Fruit fly (Drosophila melanogaster) whole organism, embryonic: ENCODE data around the gene CG9393.
A peak's percentile ranks its signal among the peaks of the same experiment; 100 is the strongest.

Experiments
- Bteb2 ChIP-seq: fragments of 200-800 bp; sonication (Bioruptor generic); optimal IDR thresholded peaks from 2 replicates; lab custom pipeline; 2016; ENCODE audit warnings: missing biosample characterization, missing genetic modification characterization
- CG10366 ChIP-seq: fragments of 200-800 bp; sonication (Bioruptor generic); IDR thresholded peaks from 2 replicates; pipeline ENCODE4 v1.3.6; 2022; ENCODE audit warnings: missing biosample characterization, missing genetic modification characterization
- CG12155 ChIP-seq: fragments of 200-800 bp; sonication (Bioruptor generic); optimal IDR thresholded peaks from 3 replicates; lab custom pipeline; 2016; ENCODE audit warnings: missing biosample characterization, missing genetic modification characterization
- CG12219 ChIP-seq: fragments of 200-800 bp; sonication (Bioruptor generic); optimal IDR thresholded peaks from 3 replicates; lab custom pipeline; 2018; ENCODE audit warnings: missing biosample characterization, mild to moderate bottlenecking, missing genetic modification characterization
- CG12391 ChIP-seq: fragments of 200-800 bp; sonication (Bioruptor generic); optimal IDR thresholded peaks from 3 replicates; lab custom pipeline; 2018; ENCODE audit warnings: missing biosample characterization, mild to moderate bottlenecking, missing genetic modification characterization, moderate library complexity
- CG14667 ChIP-seq: fragments of 200-800 bp; sonication (Bioruptor generic); IDR thresholded peaks from 2 replicates; pipeline ENCODE4 v1.3.6; 2022; ENCODE audit warnings: missing biosample characterization, missing genetic modification characterization
- CG15696 ChIP-seq: fragments of 200-800 bp; sonication (Bioruptor generic); optimal IDR thresholded peaks from 2 replicates; lab custom pipeline; 2019; ENCODE audit warnings: missing biosample characterization, mild to moderate bottlenecking, missing genetic modification characterization, moderate library complexity
- CG16863 ChIP-seq: fragments of 200-800 bp; sonication (Bioruptor generic); optimal IDR thresholded peaks from 3 replicates; lab custom pipeline; 2016; ENCODE audit warnings: missing biosample characterization, missing genetic modification characterization
- CG17912 ChIP-seq: fragments of 200-800 bp; sonication (Bioruptor generic); optimal IDR thresholded peaks from 2 replicates; lab custom pipeline; 2018; ENCODE audit warnings: missing biosample characterization, mild to moderate bottlenecking, missing genetic modification characterization
- CG1792 ChIP-seq: fragments of 200-800 bp; sonication (Bioruptor generic); optimal IDR thresholded peaks from 2 replicates; lab custom pipeline; 2016; ENCODE audit warnings: missing biosample characterization, missing genetic modification characterization
- CG2712 ChIP-seq: fragments of 200-800 bp; optimal IDR thresholded peaks from 3 replicates; lab custom pipeline; 2019; ENCODE audit warnings: missing biosample characterization, mild to moderate bottlenecking, missing genetic modification characterization, moderate library complexity
- CG3995 ChIP-seq: fragments of 200-800 bp; sonication (Bioruptor generic); optimal IDR thresholded peaks from 3 replicates; lab custom pipeline; 2016; ENCODE audit warnings: missing biosample characterization, missing genetic modification characterization
- CG6254 ChIP-seq: fragments of 200-800 bp; sonication (Bioruptor generic); optimal IDR thresholded peaks from 3 replicates; lab custom pipeline; 2017; ENCODE audit warnings: mild to moderate bottlenecking, missing biosample characterization, missing genetic modification reagents, missing genetic modification characterization
- CG6272 ChIP-seq: fragments of 200-800 bp; sonication (Bioruptor generic); IDR thresholded peaks from 2 replicates; pipeline ENCODE4 v1.3.6; 2022; ENCODE audit warnings: missing biosample characterization, missing genetic modification characterization
- CG6813 ChIP-seq: fragments of 200-800 bp; sonication (Bioruptor generic); optimal IDR thresholded peaks from 2 replicates; lab custom pipeline; 2017; ENCODE audit warnings: missing biosample characterization, missing genetic modification characterization, mild to moderate bottlenecking, moderate library complexity, missing genetic modification reagents
- CG7357 ChIP-seq: fragments of 200-800 bp; sonication (Bioruptor generic); IDR thresholded peaks from 3 replicates; pipeline ENCODE4 v1.3.6; 2022; ENCODE audit warnings: missing biosample characterization, missing genetic modification characterization
- CoRest ChIP-seq: fragments of 200-800 bp; sonication (Bioruptor generic); optimal IDR thresholded peaks from 3 replicates; lab custom pipeline; 2018; ENCODE audit warnings: missing biosample characterization, mild to moderate bottlenecking, missing genetic modification characterization, moderate library complexity
- D19B ChIP-seq: fragments of 200-800 bp; sonication (Bioruptor generic); optimal IDR thresholded peaks from 2 replicates; lab custom pipeline; 2017; ENCODE audit warnings: missing biosample characterization, mild to moderate bottlenecking, missing genetic modification characterization
- Deaf1 ChIP-seq: fragments of 200-800 bp; optimal IDR thresholded peaks from 3 replicates; lab custom pipeline; 2019; ENCODE audit warnings: missing biosample characterization, mild to moderate bottlenecking, missing genetic modification characterization, moderate library complexity
- Drgx ChIP-seq: fragments of 200-800 bp; sonication (Bioruptor generic); IDR thresholded peaks from 2 replicates; pipeline ENCODE4 v1.3.6; 2022; ENCODE audit warnings: missing biosample characterization, missing genetic modification characterization
- Fer3 ChIP-seq: fragments of 200-800 bp; sonication (Bioruptor generic); optimal IDR thresholded peaks from 2 replicates; lab custom pipeline; 2018; ENCODE audit warnings: missing biosample characterization, mild to moderate bottlenecking, missing genetic modification characterization, moderate library complexity
- HLH4C ChIP-seq: fragments of 200-800 bp; sonication (Bioruptor generic); IDR thresholded peaks from 3 replicates; pipeline ENCODE4 v1.3.6; 2022; ENCODE audit warnings: missing biosample characterization, missing genetic modification characterization; ENCODE audit not compliant: partially characterized antibody
- Hand ChIP-seq: fragments of 200-800 bp; sonication (Bioruptor generic); optimal IDR thresholded peaks from 2 replicates; lab custom pipeline; 2017; ENCODE audit warnings: mild to moderate bottlenecking, missing biosample characterization, missing genetic modification reagents, missing genetic modification characterization
- MBD-R2 ChIP-seq: fragments of 200-800 bp; sonication (Bioruptor generic); IDR thresholded peaks from 2 replicates; pipeline ENCODE4 v1.3.6; 2022; ENCODE audit warnings: missing biosample characterization, missing genetic modification characterization
- Ptx1 ChIP-seq: fragments of 200-800 bp; sonication (Bioruptor generic); IDR thresholded peaks from 2 replicates; pipeline ENCODE4 v1.3.6; 2022; ENCODE audit warnings: missing biosample characterization, missing genetic modification characterization
- Side ChIP-seq: fragments of 200-800 bp; sonication (Bioruptor generic); optimal IDR thresholded peaks from 2 replicates; lab custom pipeline; 2016; ENCODE audit warnings: missing biosample characterization, missing genetic modification characterization
- Stat92E ChIP-seq, 3 experiments: fragments of >200 bp in 2 of 3; fragments of 200-800 bp in 1 of 3; sonication (Bioruptor generic) in 1 of 3; optimal IDR thresholded peaks; 2 replicates each; lab custom pipeline; 2017 to 2019; ENCODE audit warnings: missing biosample characterization in 3 of 3, missing genetic modification characterization in 3 of 3, mild to moderate bottlenecking in 1 of 3, moderate library complexity in 1 of 3
- Tbp ChIP-seq: fragments of >200 bp; optimal IDR thresholded peaks from 2 replicates; lab custom pipeline; 2018; ENCODE audit warnings: missing biosample characterization, missing genetic modification characterization
- YL-1 ChIP-seq: fragments of 200-800 bp; sonication (Bioruptor generic); optimal IDR thresholded peaks from 3 replicates; lab custom pipeline; 2017; ENCODE audit warnings: missing biosample characterization, mild to moderate bottlenecking, missing genetic modification characterization
- bcd ChIP-seq: fragments of 200-800 bp; sonication (Bioruptor generic); optimal IDR thresholded peaks from 2 replicates; lab custom pipeline; 2017; ENCODE audit warnings: missing biosample characterization, mild to moderate bottlenecking, missing genetic modification characterization
- btn ChIP-seq: fragments of 200-800 bp; sonication (Bioruptor generic); optimal IDR thresholded peaks from 2 replicates; lab custom pipeline; 2016; ENCODE audit warnings: missing biosample characterization, missing genetic modification characterization
- chn ChIP-seq: fragments of 200-800 bp; sonication (Bioruptor generic); optimal IDR thresholded peaks from 2 replicates; lab custom pipeline; 2016; ENCODE audit warnings: missing biosample characterization, missing genetic modification characterization
- dmrt11E ChIP-seq: fragments of 200-800 bp; sonication (Bioruptor generic); optimal IDR thresholded peaks from 3 replicates; lab custom pipeline; 2018; ENCODE audit warnings: missing biosample characterization, mild to moderate bottlenecking, missing genetic modification characterization, moderate library complexity
- ems ChIP-seq: fragments of 200-800 bp; sonication (Bioruptor generic); optimal IDR thresholded peaks from 3 replicates; lab custom pipeline; 2016; ENCODE audit warnings: missing biosample characterization, missing genetic modification characterization
- exex ChIP-seq: fragments of 200-800 bp; sonication (Bioruptor generic); optimal IDR thresholded peaks from 4 replicates; lab custom pipeline; 2018; ENCODE audit warnings: missing biosample characterization, mild to moderate bottlenecking, missing genetic modification characterization, moderate library complexity
- grn ChIP-seq: fragments of 200-800 bp; sonication (Bioruptor generic); optimal IDR thresholded peaks from 3 replicates; lab custom pipeline; 2017; ENCODE audit warnings: missing biosample characterization, missing genetic modification characterization
- gsb-n ChIP-seq: fragments of 200-800 bp; sonication (Bioruptor generic); optimal IDR thresholded peaks from 3 replicates; lab custom pipeline; 2018; ENCODE audit warnings: missing biosample characterization, mild to moderate bottlenecking, missing genetic modification characterization
- ham ChIP-seq: fragments of 200-800 bp; sonication (Bioruptor generic); IDR thresholded peaks from 2 replicates; pipeline ENCODE4 v1.3.6; 2022; ENCODE audit warnings: missing biosample characterization, missing genetic modification characterization
- hth ChIP-seq: fragments of >200 bp; optimal IDR thresholded peaks from 2 replicates; lab custom pipeline; 2017; ENCODE audit warnings: inconsistent platforms
- otp ChIP-seq: fragments of 200-800 bp; sonication (Bioruptor generic); IDR thresholded peaks from 3 replicates; pipeline ENCODE4, ENCODE4 v1.3.6; 2022; ENCODE audit warnings: missing biosample characterization, missing genetic modification characterization
- p53 ChIP-seq: fragments of 200-800 bp; sonication (Bioruptor generic); optimal IDR thresholded peaks from 2 replicates; lab custom pipeline; 2016; ENCODE audit warnings: missing biosample characterization, missing genetic modification characterization
- pho ChIP-seq: fragments of 200-800 bp; sonication (Bioruptor generic); optimal IDR thresholded peaks from 2 replicates; lab custom pipeline; 2016; ENCODE audit warnings: missing biosample characterization, missing genetic modification characterization
- pnt ChIP-seq: fragments of 200-800 bp; sonication (Bioruptor generic); optimal IDR thresholded peaks from 3 replicates; lab custom pipeline; 2016; ENCODE audit warnings: missing biosample characterization, missing genetic modification characterization
- prd ChIP-seq, 3 experiments: fragments of >200 bp in 2 of 3; fragments of 200-800 bp in 1 of 3; sonication (Bioruptor generic) in 1 of 3; optimal IDR thresholded peaks in 2 of 3; IDR thresholded peaks in 1 of 3; 2 replicates in 2 of 3; 3 replicates in 1 of 3; pipeline versions ENCODE4 v1.3.6 to Lab custom; 2017 to 2022; ENCODE audit warnings: missing biosample characterization in 1 of 3, missing genetic modification characterization in 1 of 3
- ranshi ChIP-seq: fragments of 200-800 bp; sonication (Bioruptor generic); IDR thresholded peaks from 2 replicates; pipeline ENCODE4 v1.3.6; 2022; ENCODE audit warnings: missing biosample characterization, missing genetic modification characterization
- sc ChIP-seq, 3 experiments: fragments of >200 bp in 2 of 3; fragments of 200-800 bp in 1 of 3; sonication (Bioruptor generic) in 1 of 3; optimal IDR thresholded peaks; 2 replicates in 2 of 3; 3 replicates in 1 of 3; lab custom pipeline; 2017; ENCODE audit warnings: mild to moderate bottlenecking in 1 of 3, missing biosample characterization in 1 of 3, missing genetic modification characterization in 1 of 3, missing genetic modification reagents in 1 of 3
- slou ChIP-seq: fragments of 200-800 bp; sonication (Bioruptor generic); optimal IDR thresholded peaks from 3 replicates; lab custom pipeline; 2016; ENCODE audit warnings: missing biosample characterization, missing genetic modification characterization
- sqz ChIP-seq: fragments of 200-800 bp; sonication (Bioruptor generic); optimal IDR thresholded peaks from 3 replicates; lab custom pipeline; 2018; ENCODE audit warnings: missing biosample characterization, mild to moderate bottlenecking, missing genetic modification characterization
- sug ChIP-seq: fragments of 200-800 bp; optimal IDR thresholded peaks from 2 replicates; lab custom pipeline; 2019; ENCODE audit warnings: missing biosample characterization, mild to moderate bottlenecking, missing genetic modification characterization, moderate library complexity
- tna ChIP-seq: fragments of 200-800 bp; sonication (Bioruptor generic); IDR thresholded peaks from 2 replicates; pipeline ENCODE4 v1.3.6; 2022; ENCODE audit warnings: missing biosample characterization, missing genetic modification characterization; ENCODE audit not compliant: partially characterized antibody

The CG9393 gene

DNA sequence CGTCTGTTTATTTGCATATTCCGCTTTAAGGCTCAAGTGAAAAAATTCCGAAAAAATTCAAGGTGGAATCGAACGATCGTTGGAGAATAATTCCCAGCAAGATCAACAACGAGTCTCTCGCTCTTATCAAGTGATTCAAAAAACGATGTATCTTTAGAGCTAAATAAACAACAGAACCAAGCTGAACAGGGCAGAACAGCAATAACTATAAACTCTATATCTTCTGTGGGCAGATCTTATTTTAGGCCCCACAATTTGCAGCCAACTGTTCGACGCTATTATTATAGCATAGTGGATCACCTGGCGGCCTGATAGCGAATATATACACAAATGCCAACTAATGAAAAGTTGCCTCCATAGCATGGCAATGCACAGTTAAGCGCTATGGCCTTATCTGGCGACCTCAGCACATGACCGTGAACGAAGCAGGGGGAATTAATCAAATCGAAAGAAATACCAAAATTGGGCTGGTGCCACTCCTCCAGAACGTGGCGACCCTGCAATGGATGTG lies 34.0 kb downstream of the CG9393 start (continued):
- TF ChIP-seq CG14667 (GFP tag; lab: Robert Waterston, UW) (no peak), btn (no peak), CG6813 (GFP tag; lab: Kevin White, UChicago) (no peak), CG3995 (GFP tag; lab: Kevin White, UChicago) (no peak), CG10366 (GFP tag; lab: Robert Waterston, UW) (no peak), gsb-n (tag; lab: Kevin White, UChicago) (no peak), sc (optimal IDR thresholded peaks at IDR 0.05; lab: Kevin White, UChicago) (no peak), sc (GFP tag; optimal IDR thresholded peaks at IDR 0.05; lab: Kevin White, UChicago) (no peak), Deaf1 (tag; lab: Kevin White, UChicago) (peak; percentile 7), CG1792 (peak; percentile 20), tna (GFP tag; lab: Robert Waterston, UW) (0 out of 2 replicates have a peak, but pooled peaks have one; percentile 15), dmrt11E (tag; lab: Kevin White, UChicago) (no peak), CG6272 (GFP tag; lab: Robert Waterston, UW) (no peak), CG12391 (tag; lab: Kevin White, UChicago) (no peak), sqz (GFP tag; lab: Kevin White, UChicago) (no peak), pnt (GFP tag; lab: Kevin White, UChicago) (no peak), Tbp (no peak), YL-1 (GFP tag; lab: Kevin White, UChicago) (no peak), MBD-R2 (GFP tag; lab: Robert Waterston, UW) (no peak), Stat92E (GFP tag; optimal IDR thresholded peaks at IDR 0.05; lab: Kevin White, UChicago) (no peak), Bteb2 (GFP tag; lab: Kevin White, UChicago) (no peak), CG15696 (tag; lab: Kevin White, UChicago) (no peak), CG12155 (no peak), Fer3 (tag; lab: Kevin White, UChicago) (peak; percentile 25), CG17912 (no peak), HLH4C (GFP tag; lab: Robert Waterston, UW) (no peak), exex (tag; lab: Kevin White, UChicago) (peak; percentile 72), chn (GFP tag; lab: Kevin White, UChicago) (no peak), Drgx (GFP tag; lab: Robert Waterston, UW) (no peak), CG16863 (GFP tag; lab: Kevin White, UChicago) (no peak), slou (GFP tag; lab: Kevin White, UChicago) (no peak), otp (no peak), CG12219 (no peak), ems (no peak), ham (GFP tag; lab: Robert Waterston, UW) (no peak), Side (GFP tag; lab: Kevin White, UChicago) (no peak), CG2712 (no peak), p53 (no peak), Hand (GFP tag; lab: Kevin White, UChicago) (no peak), hth (no peak), CG6254 (no peak), CoRest (tag; lab: Kevin White, UChicago) (no peak), ranshi (no peak), pho (GFP tag; lab: Kevin White, UChicago) (peak; percentile 15), grn (GFP tag; lab: Kevin White, UChicago) (peak; percentile 41), prd (optimal IDR thresholded peaks at IDR 0.05; lab: Kevin White, UChicago) (no peak), prd (GFP tag; IDR thresholded peaks at IDR 0.05; lab: Robert Waterston, UW) (no peak), CG7357 (GFP tag; lab: Robert Waterston, UW) (no peak), D19B (GFP tag; lab: Kevin White, UChicago) (no peak), bcd (GFP tag; lab: Kevin White, UChicago) (no peak), sug (peak; percentile 81), Ptx1 (GFP tag; lab: Robert Waterston, UW) (no peak)
